Fruit fly (Drosophila melanogaster) whole organism: Measurements from ENCODE around the gene obe.

ENCODE experiments used
- CG8478 ChIP-seq: fragments of >200 bp; optimal IDR thresholded peaks from 2 replicates; lab custom pipeline; 2018; ENCODE audit warnings: inconsistent platforms
- Dll ChIP-seq: fragments of >200 bp; optimal IDR thresholded peaks from 2 replicates; lab custom pipeline; 2017
- pan ChIP-seq: fragments of >200 bp; optimal IDR thresholded peaks from 2 replicates; lab custom pipeline; 2017
- psq ChIP-seq: fragments of >200 bp; optimal IDR thresholded peaks from 2 replicates; lab custom pipeline; 2017

- TF ChIP-seq psq (lab: Kevin White, UChicago) (no peak), CG8478 (lab: Kevin White, UChicago) (no peak), pan (lab: Kevin White, UChicago) (no peak), Dll (lab: Kevin White, UChicago) (no peak)
These were observed 31.3 kb downstream of the obe start for dm6 chr3R:15517113-15517512.
